Worm (Caenorhabditis elegans): Measurements from ENCODE around the gene ZK1320.3.

The ZK1320.3 gene

DNA sequence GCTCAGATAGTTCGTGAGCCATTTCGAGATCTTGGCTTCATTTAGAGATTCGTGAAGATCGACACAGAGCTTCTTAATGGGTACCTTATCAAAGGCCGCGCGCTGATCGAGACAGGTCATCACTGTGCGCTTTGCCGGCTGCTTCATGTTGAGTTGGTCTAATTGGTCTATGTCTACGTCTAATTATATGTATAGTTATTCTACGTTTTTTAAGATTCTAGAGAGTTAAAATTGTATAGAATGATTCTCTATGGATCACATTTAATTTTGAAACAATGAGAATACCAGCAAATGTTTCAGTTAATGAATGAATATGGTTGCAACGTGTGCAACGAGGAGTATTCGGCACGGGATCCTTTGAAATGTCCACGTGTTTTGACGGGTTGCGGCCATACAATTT is 14.5 kb upstream of the ZK1320.3 start, which contains the start of gene arc-1:
Gene arc-1, plus strand, starts transcription at position 301 of the 400 bp plus-strand sequence.
- TF ChIP-seq tbx-11 (GFP tag; IDR thresholded peaks at IDR 0.05) (no peak), flt-1 (GFP tag; IDR thresholded peaks at IDR 0.05) (no peak), tra-4 (tag; optimal IDR thresholded peaks at IDR 0.05) (no peak), F13C5.2 (tag; optimal IDR thresholded peaks at IDR 0.05) (no peak), ama-1 (optimal IDR thresholded peaks at IDR 0.05) (no peak), hnd-1 (tag; optimal IDR thresholded peaks at IDR 0.05) (no peak), ceh-13 (GFP tag; optimal IDR thresholded peaks at IDR 0.05) (no peak), sea-1 (GFP tag; conservative IDR thresholded peaks at IDR 0.05) (no peak), ets-7 (tag; optimal IDR thresholded peaks at IDR 0.05) (no peak), pes-1 (GFP tag; IDR thresholded peaks at IDR 0.05) (no peak)

ce11 chrII:9671308-9671707 is 11.1 kb upstream of the ZK1320.3 start, which contains the start of gene ZK1320.7:
TSS of gene ZK1320.7 (plus strand) at chrII:9671608.
- no peak for TF ChIP-seq aly-1 (tag; optimal IDR thresholded peaks at IDR 0.05)
- TF ChIP-seq tbx-11 (GFP tag; IDR thresholded peaks at IDR 0.05): no peak
- TF ChIP-seq hmbx-1 (tag; optimal IDR thresholded peaks at IDR 0.05): no peak
- no peak for TF ChIP-seq tbx-37 (GFP tag; conservative IDR thresholded peaks at IDR 0.05)
- TF ChIP-seq B0310.2 (tag; optimal IDR thresholded peaks at IDR 0.05): no peak
- TF ChIP-seq F13C5.2 (tag; optimal IDR thresholded peaks at IDR 0.05): no peak
- TF ChIP-seq ceh-13 (GFP tag; optimal IDR thresholded peaks at IDR 0.05): no peak
- TF ChIP-seq flt-1 (GFP tag; IDR thresholded peaks at IDR 0.05): no peak

ce11 chrII:9668959-9669358 is 8.7 kb upstream of the ZK1320.3 start, which contains the start of gene taf-8:
TSS of gene taf-8 (plus strand) at chrII:9669318.
- TF ChIP-seq F13C5.2 (tag; optimal IDR thresholded peaks at IDR 0.05) (peak; percentile 7), aly-1 (tag; optimal IDR thresholded peaks at IDR 0.05) (no peak), ets-7 (tag; optimal IDR thresholded peaks at IDR 0.05) (no peak)

DNA sequence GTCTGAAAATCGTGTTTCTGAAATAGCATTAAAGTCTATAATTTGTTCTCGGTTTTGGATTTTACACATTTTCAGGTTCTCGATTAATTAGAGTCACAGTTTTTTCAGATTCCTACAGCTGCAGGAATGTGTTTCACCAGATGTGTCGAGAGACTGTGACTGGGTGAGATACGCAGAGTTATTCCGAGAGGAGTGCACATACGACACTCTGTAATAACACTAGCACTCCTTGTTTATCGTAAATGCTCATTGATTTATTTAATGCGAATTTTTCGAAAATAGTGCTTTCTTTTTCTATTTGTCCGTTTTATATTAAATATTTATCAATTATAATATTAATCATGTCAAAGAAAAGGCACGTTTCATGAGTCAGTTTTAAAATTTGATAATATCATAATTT is 7.2 kb upstream of the ZK1320.3 start, which contains the start of gene ZK1320.11:
Gene ZK1320.11, plus strand, starts transcription at position 243 of the 400 bp plus-strand sequence.
- TF ChIP-seq flt-1 (GFP tag; IDR thresholded peaks at IDR 0.05) (no peak), F13C5.2 (tag; optimal IDR thresholded peaks at IDR 0.05) (no peak), ama-1 (optimal IDR thresholded peaks at IDR 0.05) (no peak), tra-4 (tag; optimal IDR thresholded peaks at IDR 0.05) (no peak), pes-1 (GFP tag; IDR thresholded peaks at IDR 0.05) (no peak)

- TF ChIP-seq sea-1 (GFP tag; conservative IDR thresholded peaks at IDR 0.05) (no peak), ama-1 (optimal IDR thresholded peaks at IDR 0.05) (no peak), hmbx-1 (tag; optimal IDR thresholded peaks at IDR 0.05) (no peak), tra-4 (tag; optimal IDR thresholded peaks at IDR 0.05) (no peak), hmg-4 (GFP tag; optimal IDR thresholded peaks at IDR 0.05) (no peak), ceh-36 (tag; optimal IDR thresholded peaks at IDR 0.05) (no peak), hnd-1 (tag; optimal IDR thresholded peaks at IDR 0.05) (no peak), scrt-1 (GFP tag; IDR thresholded peaks at IDR 0.05) (no peak), flt-1 (GFP tag; IDR thresholded peaks at IDR 0.05) (no peak), tbx-37 (GFP tag; conservative IDR thresholded peaks at IDR 0.05) (no peak), ets-7 (tag; optimal IDR thresholded peaks at IDR 0.05) (no peak), F13C5.2 (tag; optimal IDR thresholded peaks at IDR 0.05) (no peak), B0310.2 (tag; optimal IDR thresholded peaks at IDR 0.05) (no peak), tbx-11 (GFP tag; IDR thresholded peaks at IDR 0.05) (no peak), ceh-13 (GFP tag; optimal IDR thresholded peaks at IDR 0.05) (no peak), aly-1 (tag; optimal IDR thresholded peaks at IDR 0.05) (no peak), pes-1 (GFP tag; IDR thresholded peaks at IDR 0.05) (no peak)
Observed at ce11 chrII:9665577-9665976, 5.4 kb upstream of the ZK1320.3 start, which contains the start of gene ZK1320.5. TSS of gene ZK1320.5 (minus strand) at chrII:9665677.

DNA sequence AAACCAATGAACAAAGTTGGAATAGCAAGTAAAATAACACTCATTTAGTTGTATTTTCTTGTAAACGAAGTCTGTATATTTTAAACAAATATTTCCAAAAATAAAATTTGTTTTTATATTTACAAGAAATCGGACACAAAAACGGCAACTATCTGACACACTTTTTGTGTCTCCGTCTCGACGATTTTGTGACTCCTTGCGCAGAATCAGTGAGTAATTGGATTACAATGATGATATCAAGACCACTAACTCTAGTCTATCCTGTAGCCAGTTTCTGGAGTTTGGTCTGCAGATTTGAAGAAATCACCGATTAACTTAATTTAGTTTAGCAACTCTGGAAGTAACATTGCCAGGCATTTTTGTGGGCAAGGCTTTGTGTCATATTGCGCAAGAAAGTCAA is 2.6 kb upstream of the ZK1320.3 start, which contains the start of gene cyp-13A10:
Gene cyp-13A10, minus strand, starts transcription at position 88 of the 400 bp plus-strand sequence.
- TF ChIP-seq hmbx-1 (tag; optimal IDR thresholded peaks at IDR 0.05) (no peak), sea-1 (GFP tag; conservative IDR thresholded peaks at IDR 0.05) (no peak), tbx-37 (GFP tag; conservative IDR thresholded peaks at IDR 0.05) (no peak), hnd-1 (tag; optimal IDR thresholded peaks at IDR 0.05) (no peak), hmg-4 (GFP tag; optimal IDR thresholded peaks at IDR 0.05) (no peak), B0310.2 (tag; optimal IDR thresholded peaks at IDR 0.05) (no peak), ets-7 (tag; optimal IDR thresholded peaks at IDR 0.05) (no peak), ama-1 (optimal IDR thresholded peaks at IDR 0.05) (no peak), pes-1 (GFP tag; IDR thresholded peaks at IDR 0.05) (no peak), flt-1 (GFP tag; IDR thresholded peaks at IDR 0.05) (no peak), F13C5.2 (tag; optimal IDR thresholded peaks at IDR 0.05) (no peak), ceh-13 (GFP tag; optimal IDR thresholded peaks at IDR 0.05) (no peak), tra-4 (tag; optimal IDR thresholded peaks at IDR 0.05) (no peak), scrt-1 (GFP tag; IDR thresholded peaks at IDR 0.05) (no peak), ceh-36 (tag; optimal IDR thresholded peaks at IDR 0.05) (no peak), aly-1 (tag; optimal IDR thresholded peaks at IDR 0.05) (no peak), tbx-11 (GFP tag; IDR thresholded peaks at IDR 0.05) (no peak)

ce11 chrII:9662160-9662559 is 1.9 kb upstream of the ZK1320.3 start:
- TF ChIP-seq ceh-13 (GFP tag; optimal IDR thresholded peaks at IDR 0.05): no peak
- TF ChIP-seq scrt-1 (GFP tag; IDR thresholded peaks at IDR 0.05): no peak
- TF ChIP-seq ceh-36 (tag; optimal IDR thresholded peaks at IDR 0.05): no peak
- TF ChIP-seq hmbx-1 (tag; optimal IDR thresholded peaks at IDR 0.05): no peak
- TF ChIP-seq flt-1 (GFP tag; IDR thresholded peaks at IDR 0.05): no peak
- TF ChIP-seq F13C5.2 (tag; optimal IDR thresholded peaks at IDR 0.05): no peak
- TF ChIP-seq hnd-1 (tag; optimal IDR thresholded peaks at IDR 0.05): no peak
- no peak for TF ChIP-seq tbx-11 (GFP tag; IDR thresholded peaks at IDR 0.05)
- TF ChIP-seq ama-1 (optimal IDR thresholded peaks at IDR 0.05): no peak
- no peak for TF ChIP-seq pes-1 (GFP tag; IDR thresholded peaks at IDR 0.05)

- no peak for TF ChIP-seq aly-1 (tag; optimal IDR thresholded peaks at IDR 0.05)
- TF ChIP-seq sea-1 (GFP tag; conservative IDR thresholded peaks at IDR 0.05): no peak
- TF ChIP-seq ceh-36 (tag; optimal IDR thresholded peaks at IDR 0.05): no peak
- no peak for TF ChIP-seq pes-1 (GFP tag; IDR thresholded peaks at IDR 0.05)
- no peak for TF ChIP-seq ceh-13 (GFP tag; optimal IDR thresholded peaks at IDR 0.05)
- TF ChIP-seq tbx-11 (GFP tag; IDR thresholded peaks at IDR 0.05): no peak
- no peak for TF ChIP-seq hmg-4 (GFP tag; optimal IDR thresholded peaks at IDR 0.05)
- no peak for TF ChIP-seq B0310.2 (tag; optimal IDR thresholded peaks at IDR 0.05)
- TF ChIP-seq hnd-1 (tag; optimal IDR thresholded peaks at IDR 0.05): no peak
- TF ChIP-seq F13C5.2 (tag; optimal IDR thresholded peaks at IDR 0.05): no peak
Observed at ce11 chrII:9658915-9659314, 1.3 kb downstream of the ZK1320.3 start, which contains the start of gene ZK1320.2. TSS of gene ZK1320.2 (minus strand) at chrII:9659002.
